Fruit fly (Drosophila melanogaster) whole organism, embryonic: Measurements from ENCODE around the gene CG43245.

Experiments
- Bteb2 ChIP-seq: fragments of 200-800 bp; sonication (Bioruptor generic); optimal IDR thresholded peaks from 2 replicates; lab custom pipeline; 2016; ENCODE audit warnings: missing biosample characterization, missing genetic modification characterization
- CG10366 ChIP-seq: fragments of 200-800 bp; sonication (Bioruptor generic); IDR thresholded peaks from 2 replicates; pipeline ENCODE4 v1.3.6; 2022; ENCODE audit warnings: missing biosample characterization, missing genetic modification characterization
- CG10654 ChIP-seq: fragments of 200-800 bp; sonication (Bioruptor generic); optimal IDR thresholded peaks from 2 replicates; lab custom pipeline; 2016; ENCODE audit warnings: missing biosample characterization, missing genetic modification characterization
- CG18764 ChIP-seq: fragments of 200-800 bp; sonication (Bioruptor generic); optimal IDR thresholded peaks from 3 replicates; lab custom pipeline; 2016; ENCODE audit warnings: missing biosample characterization, missing genetic modification characterization
- CG31388 ChIP-seq: fragments of 200-800 bp; sonication (Bioruptor generic); optimal IDR thresholded peaks from 2 replicates; lab custom pipeline; 2016; ENCODE audit warnings: missing biosample characterization, missing genetic modification characterization
- CG7987 ChIP-seq: fragments of 200-800 bp; sonication (Bioruptor generic); optimal IDR thresholded peaks from 2 replicates; lab custom pipeline; 2018; ENCODE audit warnings: missing biosample characterization, mild to moderate bottlenecking, missing genetic modification characterization, moderate library complexity
- Doc3 ChIP-seq: fragments of 200-800 bp; sonication (Bioruptor generic); IDR thresholded peaks from 3 replicates; pipeline ENCODE4 v1.3.6; 2022; ENCODE audit warnings: missing biosample characterization, missing genetic modification characterization; ENCODE audit not compliant: partially characterized antibody
- Dp ChIP-seq: fragments of 200-800 bp; sonication (Bioruptor generic); optimal IDR thresholded peaks from 2 replicates; lab custom pipeline; 2018; ENCODE audit warnings: missing biosample characterization, mild to moderate bottlenecking, missing genetic modification characterization, moderate library complexity
- ERR ChIP-seq: fragments of 200-800 bp; sonication (Bioruptor generic); optimal IDR thresholded peaks from 2 replicates; lab custom pipeline; 2016; ENCODE audit warnings: missing biosample characterization, missing genetic modification characterization

DNA sequence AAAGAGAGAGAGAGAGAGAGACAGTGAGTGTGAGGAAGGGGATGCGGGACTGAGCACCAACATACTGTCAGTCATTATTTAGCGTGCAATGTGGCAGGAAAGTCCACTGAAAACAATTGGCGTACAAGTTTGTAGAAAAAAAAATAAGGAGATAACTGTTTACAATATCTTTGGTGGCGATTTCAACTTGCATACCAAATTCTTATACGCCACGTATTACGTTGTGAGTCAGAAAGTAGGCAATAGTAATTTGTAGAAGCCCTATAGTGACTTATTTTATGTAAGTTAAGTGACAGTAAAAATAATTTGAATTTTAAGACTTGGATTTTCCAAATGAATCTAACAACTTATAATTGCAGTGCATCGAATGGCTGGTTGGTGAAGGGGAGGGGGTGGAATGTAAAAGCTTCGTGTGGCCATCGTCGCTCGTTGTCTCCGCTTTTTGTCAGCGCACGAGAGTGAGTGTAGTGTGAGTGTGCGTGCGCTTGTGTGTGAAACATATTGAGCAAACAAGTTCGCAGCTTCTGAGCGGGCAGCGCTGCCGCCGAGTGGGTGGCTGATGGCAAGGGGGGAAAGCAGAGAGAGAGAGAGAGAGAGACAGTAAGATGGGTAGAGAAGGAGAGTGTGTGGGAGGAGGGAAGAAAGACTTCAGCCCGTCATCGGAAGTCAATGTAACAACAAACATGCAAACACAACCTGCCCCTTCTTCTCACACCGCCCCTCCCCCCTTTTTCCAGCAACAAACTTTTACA, 31.9 kb upstream of the CG43245 start:
- peak; percentile 87 for TF ChIP-seq ERR
- TF ChIP-seq CG10366 (GFP tag; lab: Robert Waterston, UW), result peak; percentile 84
- peak; percentile 89 for TF ChIP-seq CG18764 (GFP tag; lab: Kevin White, UChicago)
- peak; percentile 91 for TF ChIP-seq CG31388 (GFP tag; lab: Kevin White, UChicago)
- no peak for TF ChIP-seq Doc3
- no peak for TF ChIP-seq Dp (GFP tag; lab: Kevin White, UChicago)
- peak; percentile 96 for TF ChIP-seq CG10654 (GFP tag; lab: Kevin White, UChicago)
- TF ChIP-seq Bteb2 (GFP tag; lab: Kevin White, UChicago), result peak; percentile 90
- TF ChIP-seq CG7987, result peak; percentile 82
